Fruit fly (Drosophila melanogaster) whole organism, embryonic: Measurements from ENCODE around the gene CG44476.

ENCODE experiments used
- Abd-B ChIP-seq: fragments of 200-800 bp; sonication (Bioruptor generic); optimal IDR thresholded peaks from 2 replicates; lab custom pipeline; 2018; ENCODE audit warnings: missing biosample characterization, mild to moderate bottlenecking, missing genetic modification characterization, moderate library complexity
- B-H1 ChIP-seq: fragments of 200-800 bp; sonication (Bioruptor generic); IDR thresholded peaks from 3 replicates; pipeline ENCODE4 v1.3.6; 2022; ENCODE audit warnings: missing biosample characterization, missing genetic modification characterization
- B-H2 ChIP-seq: fragments of 200-800 bp; sonication (Bioruptor generic); optimal IDR thresholded peaks from 2 replicates; lab custom pipeline; 2018; ENCODE audit warnings: missing biosample characterization, mild to moderate bottlenecking, missing genetic modification characterization
- BEAF-32 ChIP-seq: fragments of 200-800 bp; sonication (Bioruptor generic); optimal IDR thresholded peaks from 3 replicates; lab custom pipeline; 2017; ENCODE audit warnings: missing biosample characterization, missing genetic modification characterization, mild to moderate bottlenecking, moderate library complexity, missing genetic modification reagents
- C15 ChIP-seq: fragments of 200-800 bp; sonication (Bioruptor generic); IDR thresholded peaks from 3 replicates; pipeline ENCODE4 v1.3.6; 2022; ENCODE audit warnings: missing biosample characterization, missing genetic modification characterization
- CG11696 ChIP-seq: fragments of 200-800 bp; sonication (Bioruptor generic); IDR thresholded peaks from 2 replicates; pipeline ENCODE4 v1.3.6; 2022; ENCODE audit warnings: missing biosample characterization, missing genetic modification characterization
- CG12659 ChIP-seq: fragments of 200-800 bp; sonication (Bioruptor generic); optimal IDR thresholded peaks from 3 replicates; lab custom pipeline; 2017; ENCODE audit warnings: mild to moderate bottlenecking, missing biosample characterization, missing genetic modification reagents, missing genetic modification characterization
- CG14014 ChIP-seq: fragments of 200-800 bp; sonication (Bioruptor generic); IDR thresholded peaks from 2 replicates; pipeline ENCODE4 v1.3.6; 2022; ENCODE audit warnings: missing biosample characterization, missing genetic modification characterization
- CG15011 ChIP-seq: fragments of 200-800 bp; sonication (Bioruptor generic); optimal IDR thresholded peaks from 3 replicates; lab custom pipeline; 2018; ENCODE audit warnings: missing biosample characterization, mild to moderate bottlenecking, missing genetic modification characterization
- CG15514 ChIP-seq: fragments of 200-800 bp; sonication (Bioruptor generic); optimal IDR thresholded peaks from 3 replicates; lab custom pipeline; 2017; ENCODE audit warnings: missing biosample characterization, missing genetic modification characterization, mild to moderate bottlenecking, moderate library complexity, missing genetic modification reagents
- CG17328 ChIP-seq: fragments of 200-800 bp; sonication (Bioruptor generic); IDR thresholded peaks from 2 replicates; pipeline ENCODE4 v1.3.6; 2022; ENCODE audit warnings: missing biosample characterization, missing genetic modification characterization
- CG17359 ChIP-seq: fragments of 200-800 bp; sonication (Bioruptor generic); optimal IDR thresholded peaks from 3 replicates; lab custom pipeline; 2018; ENCODE audit warnings: missing biosample characterization, mild to moderate bottlenecking, missing genetic modification characterization, moderate library complexity
- CG17361 ChIP-seq: fragments of 200-800 bp; sonication (Bioruptor generic); IDR thresholded peaks from 3 replicates; pipeline ENCODE4 v1.3.6; 2022; ENCODE audit warnings: missing biosample characterization, missing genetic modification characterization
- CG17385 ChIP-seq: fragments of 200-800 bp; sonication (Bioruptor generic); optimal IDR thresholded peaks from 3 replicates; lab custom pipeline; 2018; ENCODE audit warnings: missing biosample characterization, mild to moderate bottlenecking, missing genetic modification characterization
- CG2120 ChIP-seq: fragments of 200-800 bp; sonication (Bioruptor generic); optimal IDR thresholded peaks from 3 replicates; lab custom pipeline; 2016; ENCODE audit warnings: missing biosample characterization, missing genetic modification characterization
- CG2129 ChIP-seq: fragments of 200-800 bp; sonication (Bioruptor generic); IDR thresholded peaks from 2 replicates; pipeline ENCODE4 v1.3.6; 2022; ENCODE audit warnings: missing biosample characterization, missing genetic modification characterization; ENCODE audit not compliant: partially characterized antibody
- CG3407 ChIP-seq: fragments of 200-800 bp; sonication (Bioruptor generic); optimal IDR thresholded peaks from 2 replicates; lab custom pipeline; 2018; ENCODE audit warnings: missing biosample characterization, mild to moderate bottlenecking, missing genetic modification characterization
- CG34224 ChIP-seq: fragments of 200-800 bp; sonication (Bioruptor generic); IDR thresholded peaks from 3 replicates; pipeline ENCODE4 v1.3.6; 2022; ENCODE audit warnings: missing biosample characterization, missing genetic modification characterization; ENCODE audit not compliant: partially characterized antibody
- CG6272 ChIP-seq: fragments of 200-800 bp; sonication (Bioruptor generic); IDR thresholded peaks from 2 replicates; pipeline ENCODE4 v1.3.6; 2022; ENCODE audit warnings: missing biosample characterization, missing genetic modification characterization
- CG6683 ChIP-seq: fragments of 200-800 bp; sonication (Bioruptor generic); optimal IDR thresholded peaks from 2 replicates; lab custom pipeline; 2017; ENCODE audit warnings: missing biosample characterization, mild to moderate bottlenecking, missing genetic modification characterization, missing genetic modification reagents
- CG8359 ChIP-seq: fragments of 200-800 bp; sonication (Bioruptor generic); optimal IDR thresholded peaks from 2 replicates; lab custom pipeline; 2017; ENCODE audit warnings: missing biosample characterization, mild to moderate bottlenecking, missing genetic modification characterization, borderline replicate concordance
- CG8765 ChIP-seq: fragments of 200-800 bp; sonication (Bioruptor generic); IDR thresholded peaks from 2 replicates; pipeline ENCODE4 v1.3.6; 2022; ENCODE audit warnings: missing biosample characterization, missing genetic modification characterization
- CG9797 ChIP-seq: fragments of 200-800 bp; sonication (Bioruptor generic); optimal IDR thresholded peaks from 3 replicates; lab custom pipeline; 2018; ENCODE audit warnings: missing biosample characterization, mild to moderate bottlenecking, missing genetic modification characterization
- Dip3 ChIP-seq: fragments of 200-800 bp; sonication (Bioruptor generic); optimal IDR thresholded peaks from 3 replicates; lab custom pipeline; 2016; ENCODE audit warnings: missing biosample characterization, missing genetic modification characterization
- HLH3B ChIP-seq: fragments of 200-800 bp; sonication (Bioruptor generic); IDR thresholded peaks from 2 replicates; pipeline ENCODE4 v1.3.6; 2022; ENCODE audit warnings: missing biosample characterization, missing genetic modification characterization
- Hsf ChIP-seq: fragments of 200-800 bp; sonication (Bioruptor generic); optimal IDR thresholded peaks from 3 replicates; lab custom pipeline; 2016; ENCODE audit warnings: missing biosample characterization, missing genetic modification characterization
- Kr ChIP-seq: fragments of 200-800 bp; sonication (Bioruptor generic); optimal IDR thresholded peaks from 2 replicates; lab custom pipeline; 2017; ENCODE audit warnings: missing biosample characterization, mild to moderate bottlenecking, missing genetic modification characterization
- MBD-R2 ChIP-seq: fragments of 200-800 bp; sonication (Bioruptor generic); IDR thresholded peaks from 2 replicates; pipeline ENCODE4 v1.3.6; 2022; ENCODE audit warnings: missing biosample characterization, missing genetic modification characterization
- Med ChIP-seq: fragments of 200-800 bp; sonication (Bioruptor generic); peaks from one replicate; lab custom pipeline; 2016; ENCODE audit warnings: missing biosample characterization, missing genetic modification characterization, mild to moderate bottlenecking, inconsistent platforms, moderate library complexity
- NfI ChIP-seq: fragments of 200-800 bp; sonication (Bioruptor generic); optimal IDR thresholded peaks from 3 replicates; lab custom pipeline; 2018; ENCODE audit warnings: missing biosample characterization, mild to moderate bottlenecking, missing genetic modification characterization, moderate library complexity
- Vsx1 ChIP-seq: fragments of 200-800 bp; sonication (Bioruptor generic); optimal IDR thresholded peaks from 2 replicates; lab custom pipeline; 2017; ENCODE audit warnings: missing biosample characterization, mild to moderate bottlenecking, missing genetic modification characterization, missing genetic modification reagents
- aop ChIP-seq: fragments of 200-800 bp; sonication (Bioruptor generic); IDR thresholded peaks from 2 replicates; pipeline ENCODE4 v1.3.6; 2022; ENCODE audit warnings: missing biosample characterization, missing genetic modification characterization
- az2 ChIP-seq: fragments of 200-800 bp; sonication (Bioruptor generic); optimal IDR thresholded peaks from 3 replicates; lab custom pipeline; 2016; ENCODE audit warnings: missing biosample characterization, missing genetic modification characterization
- bbx ChIP-seq: fragments of 200-800 bp; sonication (Bioruptor generic); IDR thresholded peaks from 2 replicates; pipeline ENCODE4 v1.3.6; 2022; ENCODE audit warnings: missing biosample characterization, missing genetic modification characterization; ENCODE audit not compliant: partially characterized antibody
- caup ChIP-seq: fragments of 200-800 bp; sonication (Bioruptor generic); optimal IDR thresholded peaks from 3 replicates; lab custom pipeline; 2017; ENCODE audit warnings: missing biosample characterization, mild to moderate bottlenecking, missing genetic modification characterization, moderate library complexity; ENCODE audit not compliant: severe bottlenecking
- dysf ChIP-seq: fragments of 200-800 bp; sonication (Bioruptor generic); IDR thresholded peaks from 3 replicates; pipeline ENCODE4 v1.3.6; 2022; ENCODE audit warnings: missing biosample characterization, missing genetic modification characterization
- insv ChIP-seq, 2 experiments: fragments of 200-800 bp; sonication (Bioruptor generic); optimal IDR thresholded peaks; 3 replicates each; lab custom pipeline; 2016 to 2018; ENCODE audit warnings: missing biosample characterization in 2 of 2, missing genetic modification characterization in 2 of 2
- jumu ChIP-seq: fragments of 200-800 bp; sonication (Bioruptor generic); optimal IDR thresholded peaks from 3 replicates; lab custom pipeline; 2016; ENCODE audit warnings: missing biosample characterization, missing genetic modification characterization
- maf-S ChIP-seq: fragments of 200-800 bp; sonication (Bioruptor generic); optimal IDR thresholded peaks from 2 replicates; lab custom pipeline; 2016; ENCODE audit warnings: missing biosample characterization, missing genetic modification characterization
- otp ChIP-seq: fragments of 200-800 bp; sonication (Bioruptor generic); IDR thresholded peaks from 3 replicates; pipeline ENCODE4, ENCODE4 v1.3.6; 2022; ENCODE audit warnings: missing biosample characterization, missing genetic modification characterization
- ranshi ChIP-seq: fragments of 200-800 bp; sonication (Bioruptor generic); IDR thresholded peaks from 2 replicates; pipeline ENCODE4 v1.3.6; 2022; ENCODE audit warnings: missing biosample characterization, missing genetic modification characterization
- run ChIP-seq: fragments of 200-800 bp; sonication (Bioruptor generic); optimal IDR thresholded peaks from 3 replicates; lab custom pipeline; 2018; ENCODE audit warnings: missing biosample characterization, mild to moderate bottlenecking, missing genetic modification characterization
- sima ChIP-seq: fragments of 200-800 bp; sonication (Bioruptor generic); optimal IDR thresholded peaks from 2 replicates; lab custom pipeline; 2016; ENCODE audit warnings: missing biosample characterization, missing genetic modification characterization
- tna ChIP-seq: fragments of 200-800 bp; sonication (Bioruptor generic); IDR thresholded peaks from 2 replicates; pipeline ENCODE4 v1.3.6; 2022; ENCODE audit warnings: missing biosample characterization, missing genetic modification characterization; ENCODE audit not compliant: partially characterized antibody
- toy ChIP-seq: fragments of 200-800 bp; sonication (Bioruptor generic); IDR thresholded peaks from 2 replicates; pipeline ENCODE4 v1.3.6; 2022; ENCODE audit warnings: missing biosample characterization, missing genetic modification characterization
- trem ChIP-seq: fragments of 200-800 bp; optimal IDR thresholded peaks from 3 replicates; lab custom pipeline; 2019; ENCODE audit warnings: missing biosample characterization, mild to moderate bottlenecking, missing genetic modification characterization, moderate library complexity
- vnd ChIP-seq: fragments of 200-800 bp; sonication (Bioruptor generic); IDR thresholded peaks from 3 replicates; pipeline ENCODE4 v1.3.6; 2022; ENCODE audit warnings: missing biosample characterization, missing genetic modification characterization; ENCODE audit not compliant: partially characterized antibody
- z ChIP-seq: fragments of 200-800 bp; sonication (Bioruptor generic); IDR thresholded peaks from 3 replicates; pipeline ENCODE4 v1.3.6; 2022; ENCODE audit warnings: missing biosample characterization, missing genetic modification characterization

The CG44476 gene

dm6 chr2L:18148552-18149219 lies 35.7 kb upstream of the CG44476 start (continued):
- TF ChIP-seq CG8359 (GFP tag; lab: Kevin White, UChicago) (peak; percentile 53), CG9797 (GFP tag; lab: Kevin White, UChicago) (no peak), sima (no peak), NfI (GFP tag; lab: Kevin White, UChicago) (peak; percentile 66), Kr (GFP tag; lab: Kevin White, UChicago) (peak; percentile 73), CG2129 (GFP tag; lab: Robert Waterston, UW) (no peak), CG17361 (GFP tag; lab: Robert Waterston, UW) (0 out of 3 replicates have a peak, but pooled peaks have one; percentile 28), bbx (GFP tag; lab: Robert Waterston, UW) (no peak), CG6272 (no peak), CG3407 (GFP tag; lab: Kevin White, UChicago) (peak; percentile 84), Dip3 (GFP tag; lab: Kevin White, UChicago) (no peak), Abd-B (GFP tag; lab: Kevin White, UChicago) (no peak), az2 (GFP tag; lab: Kevin White, UChicago) (no peak), otp (peak; percentile 79), CG17359 (tag; lab: Kevin White, UChicago) (peak; percentile 73), insv (GFP tag; optimal IDR thresholded peaks at IDR 0.05; lab: Kevin White, UChicago) (peak in 1 of 2 experiments; percentile 26), CG15514 (GFP tag; lab: Kevin White, UChicago) (peak; percentile 73), BEAF-32 (GFP tag; lab: Kevin White, UChicago) (no peak), run (peak; percentile 45), vnd (no peak), B-H1 (GFP tag; lab: Robert Waterston, UW) (peak; percentile 32; the same call in 1 of the 3 replicates), maf-S (GFP tag; lab: Kevin White, UChicago) (no peak), CG17385 (GFP tag; lab: Kevin White, UChicago) (peak; percentile 69), CG12659 (GFP tag; lab: Kevin White, UChicago) (peak; percentile 65), CG8765 (no peak), CG2120 (GFP tag; lab: Kevin White, UChicago) (peak; percentile 38), CG14014 (GFP tag; lab: Robert Waterston, UW) (peak; percentile 70; the same call in 1 of the 2 replicates), C15 (GFP tag; lab: Robert Waterston, UW) (peak; percentile 38; the same call in 1 of the 3 replicates), Vsx1 (GFP tag; lab: Kevin White, UChicago) (peak; percentile 82), ranshi (0 out of 2 replicates have a peak, but pooled peaks have one; percentile 19), Med (GFP tag; lab: Kevin White, UChicago) (peak; percentile 90), CG6683 (GFP tag; lab: Kevin White, UChicago) (peak; percentile 74), toy (peak; percentile 23; the same call in 1 of the 2 replicates), z (GFP tag; lab: Robert Waterston, UW) (0 out of 3 replicates have a peak, but pooled peaks have one; percentile 49), MBD-R2 (GFP tag; lab: Robert Waterston, UW) (peak; percentile 29; the same call in 1 of the 2 replicates), Hsf (GFP tag; lab: Kevin White, UChicago) (peak; percentile 6), CG17328 (GFP tag; lab: Robert Waterston, UW) (peak; percentile 58), CG15011 (GFP tag; lab: Kevin White, UChicago) (peak; percentile 71), B-H2 (GFP tag; lab: Kevin White, UChicago) (peak; percentile 67), dysf (GFP tag; lab: Robert Waterston, UW) (no peak), HLH3B (GFP tag; lab: Robert Waterston, UW) (peak; percentile 59; the same call in 1 of the 2 replicates), jumu (GFP tag; lab: Kevin White, UChicago) (no peak), caup (GFP tag; lab: Kevin White, UChicago) (peak; percentile 84), CG11696 (no peak), tna (GFP tag; lab: Robert Waterston, UW) (no peak), aop (GFP tag; lab: Robert Waterston, UW) (0 out of 2 replicates have a peak, but pooled peaks have one; percentile 28), trem (tag; lab: Kevin White, UChicago) (peak; percentile 6), CG34224 (GFP tag; lab: Robert Waterston, UW) (no peak)
